Fruit fly (Drosophila melanogaster): ENCODE data around the gene Ada.

The Ada gene

dm6 chr3R:9083379-9083778, 18.4 kb downstream of the Ada start (continued):
- no peak for TF ChIP-seq CG9932 (GFP tag; IDR thresholded peaks at IDR 0.05)
- TF ChIP-seq CG10654 (GFP tag; optimal IDR thresholded peaks at IDR 0.05): peak; percentile 2
- TF ChIP-seq insv (GFP tag; optimal IDR thresholded peaks at IDR 0.05): no peak
- TF ChIP-seq CG3163 (GFP tag; optimal IDR thresholded peaks at IDR 0.05): no peak
- TF ChIP-seq dm (GFP tag; optimal IDR thresholded peaks at IDR 0.05): no peak
- TF ChIP-seq fd96Cb (tag; optimal IDR thresholded peaks at IDR 0.05): peak; percentile 28
- TF ChIP-seq zf30C (GFP tag; optimal IDR thresholded peaks at IDR 0.05): peak; percentile 28
- TF ChIP-seq CG10267 (tag; optimal IDR thresholded peaks at IDR 0.05): peak; percentile 15
- TF ChIP-seq CG32772 (GFP tag; IDR thresholded peaks at IDR 0.05): 0 out of 2 replicates have a peak, but pooled peaks have one; percentile 25
- 0 out of 2 replicates have a peak, but pooled peaks have one; percentile 12 for TF ChIP-seq Drgx (GFP tag; IDR thresholded peaks at IDR 0.05)
- peak; percentile 57 for TF ChIP-seq dmrt99B (tag; optimal IDR thresholded peaks at IDR 0.05)
- peak; percentile 60 for TF ChIP-seq sob (GFP tag; IDR thresholded peaks at IDR 0.05)
- peak; percentile 38 for TF ChIP-seq CG10209 (GFP tag; optimal IDR thresholded peaks at IDR 0.05)
- peak; percentile 57 for TF ChIP-seq Meics (GFP tag; optimal IDR thresholded peaks at IDR 0.05)
- peak; percentile 9 for TF ChIP-seq nmo (GFP tag; optimal IDR thresholded peaks at IDR 0.05)
- peak; percentile 27 for TF ChIP-seq lilli (GFP tag; optimal IDR thresholded peaks at IDR 0.05)
- TF ChIP-seq CG15514 (GFP tag; optimal IDR thresholded peaks at IDR 0.05): peak; percentile 2
- TF ChIP-seq rib (GFP tag; IDR thresholded peaks at IDR 0.05): no peak
- TF ChIP-seq CG2120 (GFP tag; optimal IDR thresholded peaks at IDR 0.05): peak; percentile 42
- no peak for TF ChIP-seq CG12236 (GFP tag; optimal IDR thresholded peaks at IDR 0.05)
- peak; percentile 26 for TF ChIP-seq CG15011 (GFP tag; optimal IDR thresholded peaks at IDR 0.05)
- TF ChIP-seq caup (GFP tag; optimal IDR thresholded peaks at IDR 0.05; ENCODE audit: severe bottlenecking): peak; percentile 29
- TF ChIP-seq CG7839 (tag; optimal IDR thresholded peaks at IDR 0.05): peak; percentile 45
- peak; percentile 13 for TF ChIP-seq Hr3 (GFP tag; optimal IDR thresholded peaks at IDR 0.05)
- peak; percentile 53; the same call in 1 of the 2 replicates for TF ChIP-seq Xrp1 (GFP tag; IDR thresholded peaks at IDR 0.05)
- 0 out of 2 replicates have a peak, but pooled peaks have one; percentile 7 for TF ChIP-seq esg (GFP tag; conservative IDR thresholded peaks at IDR 0.05)
- TF ChIP-seq Xbp1 (GFP tag; optimal IDR thresholded peaks at IDR 0.05): peak; percentile 34
- peak; percentile 49; the same call in 1 of the 2 replicates for TF ChIP-seq Atf6 (GFP tag; IDR thresholded peaks at IDR 0.05)
- peak; percentile 39 for TF ChIP-seq cwo (GFP tag; optimal IDR thresholded peaks at IDR 0.05)
- peak; percentile 23 for TF ChIP-seq CG8924 (tag; optimal IDR thresholded peaks at IDR 0.05)
- TF ChIP-seq ken (GFP tag; IDR thresholded peaks at IDR 0.05): 0 out of 3 replicates have a peak, but pooled peaks have one; percentile 18
- peak; percentile 48 for TF ChIP-seq sisA (GFP tag; IDR thresholded peaks at IDR 0.05)
- TF ChIP-seq vfl (GFP tag; optimal IDR thresholded peaks at IDR 0.05): no peak
- TF ChIP-seq tin (GFP tag; optimal IDR thresholded peaks at IDR 0.05): peak; percentile 28
- TF ChIP-seq CG17829 (tag; optimal IDR thresholded peaks at IDR 0.05): peak; percentile 13
- TF ChIP-seq Oaz (GFP tag; IDR thresholded peaks at IDR 0.05): peak; percentile 38
- peak; percentile 52 for TF ChIP-seq CG10979 (tag; optimal IDR thresholded peaks at IDR 0.05)
- no peak for TF ChIP-seq kah (GFP tag; optimal IDR thresholded peaks at IDR 0.05)
- no peak for TF ChIP-seq CG2889 (GFP tag; IDR thresholded peaks at IDR 0.05)
- TF ChIP-seq CG6683 (GFP tag; optimal IDR thresholded peaks at IDR 0.05): peak; percentile 30
- TF ChIP-seq CG14441 (GFP tag; IDR thresholded peaks at IDR 0.05): peak; percentile 34; the same call in 1 of the 2 replicates
- peak; percentile 35; the same call in 1 of the 2 replicates for TF ChIP-seq CG14014 (GFP tag; IDR thresholded peaks at IDR 0.05)
- TF ChIP-seq org-1 (GFP tag; optimal IDR thresholded peaks at IDR 0.05): peak; percentile 20
- peak; percentile 30 for TF ChIP-seq CG13424 (tag; optimal IDR thresholded peaks at IDR 0.05)
- peak; percentile 31; the same call in 1 of the 2 replicates for TF ChIP-seq stc (GFP tag; IDR thresholded peaks at IDR 0.05)
- peak; percentile 46 for TF ChIP-seq Asciz (GFP tag; optimal IDR thresholded peaks at IDR 0.05)
- 0 out of 2 replicates have a peak, but pooled peaks have one; percentile 17 for TF ChIP-seq CG6689 (GFP tag; IDR thresholded peaks at IDR 0.05)
- TF ChIP-seq ems (GFP tag; optimal IDR thresholded peaks at IDR 0.05): no peak
- peak in 1 of 2 experiments; percentile 52 for TF ChIP-seq Hr51 (GFP tag; optimal IDR thresholded peaks at IDR 0.05)
- TF ChIP-seq CG10431 (GFP tag; optimal IDR thresholded peaks at IDR 0.05): no peak
